Fruit fly (Drosophila melanogaster) whole organism, embryonic: ENCODE data around the gene Zasp66.

Experiments
- Atf3 ChIP-seq: fragments of 200-800 bp; sonication (Bioruptor generic); optimal IDR thresholded peaks from 3 replicates; lab custom pipeline; 2016; ENCODE audit warnings: missing biosample characterization, missing genetic modification characterization
- Bgb ChIP-seq: fragments of 200-800 bp; sonication (Bioruptor generic); IDR thresholded peaks from 2 replicates; pipeline ENCODE4 v1.3.6; 2022; ENCODE audit warnings: missing biosample characterization, missing genetic modification characterization; ENCODE audit not compliant: partially characterized antibody
- BtbVII ChIP-seq: fragments of 200-800 bp; sonication (Bioruptor generic); optimal IDR thresholded peaks from 3 replicates; lab custom pipeline; 2017; ENCODE audit warnings: missing biosample characterization, mild to moderate bottlenecking, missing genetic modification characterization
- CG10267 ChIP-seq: fragments of 200-800 bp; sonication (Bioruptor generic); optimal IDR thresholded peaks from 2 replicates; lab custom pipeline; 2018; ENCODE audit warnings: missing biosample characterization, mild to moderate bottlenecking, missing genetic modification characterization, moderate library complexity
- CG10543 ChIP-seq: fragments of 200-800 bp; sonication (Bioruptor generic); optimal IDR thresholded peaks from 3 replicates; lab custom pipeline; 2017; ENCODE audit warnings: missing biosample characterization, mild to moderate bottlenecking, missing genetic modification characterization, moderate library complexity
- CG14860 ChIP-seq: fragments of 200-800 bp; sonication (Bioruptor generic); IDR thresholded peaks from 3 replicates; pipeline ENCODE4 v1.3.6; 2022; ENCODE audit warnings: missing biosample characterization, missing genetic modification characterization; ENCODE audit not compliant: partially characterized antibody
- CG16813 ChIP-seq: fragments of 200-800 bp; sonication (Bioruptor generic); IDR thresholded peaks from 3 replicates; pipeline ENCODE4 v1.3.6; 2022; ENCODE audit warnings: missing biosample characterization, missing genetic modification characterization; ENCODE audit not compliant: partially characterized antibody
- CG2199 ChIP-seq: fragments of 200-800 bp; sonication (Bioruptor generic); IDR thresholded peaks from 3 replicates; pipeline ENCODE4 v1.3.6; 2022; ENCODE audit warnings: missing biosample characterization, missing genetic modification characterization
- CG32532 ChIP-seq: fragments of 200-800 bp; sonication (Bioruptor generic); IDR thresholded peaks from 2 replicates; pipeline ENCODE4 v1.3.6; 2022; ENCODE audit warnings: missing biosample characterization, missing genetic modification characterization
- CG3838 ChIP-seq: fragments of 200-800 bp; sonication (Bioruptor generic); optimal IDR thresholded peaks from 3 replicates; lab custom pipeline; 2016; ENCODE audit warnings: missing biosample characterization, missing genetic modification characterization
- CG6791 ChIP-seq: fragments of 200-800 bp; sonication (Bioruptor generic); IDR thresholded peaks from 3 replicates; pipeline ENCODE4 v1.3.6; 2022; ENCODE audit warnings: missing biosample characterization, missing genetic modification characterization; ENCODE audit not compliant: partially characterized antibody
- CG7839 ChIP-seq: fragments of 200-800 bp; sonication (Bioruptor generic); optimal IDR thresholded peaks from 3 replicates; lab custom pipeline; 2018; ENCODE audit warnings: missing biosample characterization, mild to moderate bottlenecking, missing genetic modification characterization, moderate library complexity
- CG8281 ChIP-seq: fragments of 200-800 bp; sonication (Bioruptor generic); optimal IDR thresholded peaks from 2 replicates; lab custom pipeline; 2018; ENCODE audit warnings: missing biosample characterization, mild to moderate bottlenecking, missing genetic modification characterization, moderate library complexity
- CG8290 ChIP-seq, 3 experiments: fragments of 200-800 bp; sonication (Bioruptor generic); optimal IDR thresholded peaks; 2 replicates each; lab custom pipeline; 2016 to 2019; ENCODE audit warnings: missing biosample characterization in 3 of 3, missing genetic modification characterization in 3 of 3, mild to moderate bottlenecking in 2 of 3, moderate library complexity in 1 of 3
- Deaf1 ChIP-seq: fragments of 200-800 bp; optimal IDR thresholded peaks from 3 replicates; lab custom pipeline; 2019; ENCODE audit warnings: missing biosample characterization, mild to moderate bottlenecking, missing genetic modification characterization, moderate library complexity
- Drgx ChIP-seq: fragments of 200-800 bp; sonication (Bioruptor generic); IDR thresholded peaks from 2 replicates; pipeline ENCODE4 v1.3.6; 2022; ENCODE audit warnings: missing biosample characterization, missing genetic modification characterization
- GATAe ChIP-seq: fragments of 200-800 bp; sonication (Bioruptor generic); conservative IDR thresholded peaks from 2 replicates; pipeline ENCODE4 v1.3.6; 2022; ENCODE audit warnings: missing biosample characterization, missing genetic modification characterization
- HmgD ChIP-seq: fragments of 200-800 bp; sonication (Bioruptor generic); optimal IDR thresholded peaks from 3 replicates; lab custom pipeline; 2016; ENCODE audit warnings: missing biosample characterization, missing genetic modification characterization
- HmgZ ChIP-seq: fragments of 200-800 bp; sonication (Bioruptor generic); optimal IDR thresholded peaks from 2 replicates; lab custom pipeline; 2018; ENCODE audit warnings: missing biosample characterization, mild to moderate bottlenecking, missing genetic modification characterization
- Lhr ChIP-seq: fragments of 200-800 bp; sonication (Bioruptor generic); optimal IDR thresholded peaks from 3 replicates; lab custom pipeline; 2017; ENCODE audit warnings: mild to moderate bottlenecking, missing biosample characterization, missing genetic modification reagents, missing genetic modification characterization
- Max ChIP-seq: fragments of 200-800 bp; sonication (Bioruptor generic); optimal IDR thresholded peaks from 2 replicates; lab custom pipeline; 2016; ENCODE audit warnings: missing biosample characterization, mild to moderate bottlenecking, missing genetic modification characterization
- Myb ChIP-seq: fragments of 200-800 bp; sonication (Bioruptor generic); optimal IDR thresholded peaks from 2 replicates; lab custom pipeline; 2016; ENCODE audit warnings: missing biosample characterization, missing genetic modification characterization
- Pdp1 ChIP-seq, 2 experiments: fragments of 200-800 bp; sonication (Bioruptor generic); optimal IDR thresholded peaks; 3 replicates each; lab custom pipeline; 2016; ENCODE audit warnings: missing biosample characterization in 2 of 2, missing genetic modification characterization in 2 of 2, mild to moderate bottlenecking in 1 of 2, moderate library complexity in 1 of 2
- Scr ChIP-seq: fragments of 200-800 bp; sonication (Bioruptor generic); IDR thresholded peaks from 2 replicates; pipeline ENCODE4 v1.3.6; 2022; ENCODE audit warnings: missing biosample characterization, missing genetic modification characterization; ENCODE audit not compliant: partially characterized antibody
- Stat92E ChIP-seq, 3 experiments: fragments of >200 bp in 2 of 3; fragments of 200-800 bp in 1 of 3; sonication (Bioruptor generic) in 1 of 3; optimal IDR thresholded peaks; 2 replicates each; lab custom pipeline; 2017 to 2019; ENCODE audit warnings: missing biosample characterization in 3 of 3, missing genetic modification characterization in 3 of 3, mild to moderate bottlenecking in 1 of 3, moderate library complexity in 1 of 3
- Xbp1 ChIP-seq: fragments of 200-800 bp; sonication (Bioruptor generic); optimal IDR thresholded peaks from 3 replicates; lab custom pipeline; 2016; ENCODE audit warnings: missing biosample characterization, mild to moderate bottlenecking, missing genetic modification characterization
- amos ChIP-seq: fragments of 200-800 bp; sonication (Bioruptor generic); IDR thresholded peaks from 2 replicates; pipeline ENCODE4 v1.3.6; 2022; ENCODE audit warnings: missing biosample characterization, missing genetic modification characterization; ENCODE audit not compliant: partially characterized antibody
- dmrt11E ChIP-seq: fragments of 200-800 bp; sonication (Bioruptor generic); optimal IDR thresholded peaks from 3 replicates; lab custom pipeline; 2018; ENCODE audit warnings: missing biosample characterization, mild to moderate bottlenecking, missing genetic modification characterization, moderate library complexity
- ftz-f1 ChIP-seq: fragments of 200-800 bp; sonication (Bioruptor generic); optimal IDR thresholded peaks from 2 replicates; lab custom pipeline; 2016; ENCODE audit warnings: missing biosample characterization, missing genetic modification characterization
- gfzf ChIP-seq: fragments of 200-800 bp; sonication (Bioruptor generic); optimal IDR thresholded peaks from 2 replicates; lab custom pipeline; 2016; ENCODE audit warnings: missing biosample characterization, mild to moderate bottlenecking, missing genetic modification characterization, moderate library complexity
- kay ChIP-seq: fragments of 200-800 bp; sonication (Bioruptor generic); optimal IDR thresholded peaks from 2 replicates; lab custom pipeline; 2016; ENCODE audit warnings: missing biosample characterization, missing genetic modification characterization
- knrl ChIP-seq: fragments of 200-800 bp; sonication (Bioruptor generic); IDR thresholded peaks from 3 replicates; pipeline ENCODE4 v1.3.6; 2022; ENCODE audit warnings: missing biosample characterization, missing genetic modification characterization; ENCODE audit not compliant: partially characterized antibody
- lab ChIP-seq: fragments of 200-800 bp; sonication (Bioruptor generic); optimal IDR thresholded peaks from 3 replicates; lab custom pipeline; 2017; ENCODE audit warnings: missing biosample characterization, missing genetic modification characterization, mild to moderate bottlenecking, moderate library complexity, missing genetic modification reagents
- lbe ChIP-seq: fragments of 200-800 bp; sonication (Bioruptor generic); optimal IDR thresholded peaks from 2 replicates; lab custom pipeline; 2016; ENCODE audit warnings: missing biosample characterization, mild to moderate bottlenecking, missing genetic modification characterization
- lmd ChIP-seq: fragments of 200-800 bp; sonication (Bioruptor generic); IDR thresholded peaks from 2 replicates; pipeline ENCODE4 v1.3.6; 2022; ENCODE audit warnings: missing biosample characterization, missing genetic modification characterization
- pb ChIP-seq: fragments of 200-800 bp; sonication (Bioruptor generic); optimal IDR thresholded peaks from 3 replicates; lab custom pipeline; 2016; ENCODE audit warnings: missing biosample characterization, missing genetic modification characterization
- pita ChIP-seq: fragments of 200-800 bp; sonication (Bioruptor generic); optimal IDR thresholded peaks from 2 replicates; lab custom pipeline; 2017; ENCODE audit warnings: missing biosample characterization, mild to moderate bottlenecking, missing genetic modification characterization
- pzg ChIP-seq: fragments of 200-800 bp; sonication (Bioruptor generic); optimal IDR thresholded peaks from 3 replicates; lab custom pipeline; 2018; ENCODE audit warnings: missing biosample characterization, mild to moderate bottlenecking, missing genetic modification characterization, moderate library complexity
- salm ChIP-seq: fragments of 200-800 bp; sonication (Bioruptor generic); optimal IDR thresholded peaks from 2 replicates; lab custom pipeline; 2018; ENCODE audit warnings: missing biosample characterization, mild to moderate bottlenecking, missing genetic modification characterization
- sd ChIP-seq: fragments of 200-800 bp; sonication (Bioruptor generic); optimal IDR thresholded peaks from 3 replicates; lab custom pipeline; 2018; ENCODE audit warnings: missing biosample characterization, mild to moderate bottlenecking, missing genetic modification characterization, moderate library complexity
- so ChIP-seq: fragments of 200-800 bp; sonication (Bioruptor generic); IDR thresholded peaks from 3 replicates; pipeline ENCODE4 v1.3.6; 2022; ENCODE audit warnings: missing biosample characterization, missing genetic modification characterization
- trem ChIP-seq: fragments of 200-800 bp; optimal IDR thresholded peaks from 3 replicates; lab custom pipeline; 2019; ENCODE audit warnings: missing biosample characterization, mild to moderate bottlenecking, missing genetic modification characterization, moderate library complexity
- twi ChIP-seq: fragments of 200-800 bp; optimal IDR thresholded peaks from 2 replicates; lab custom pipeline; 2019; ENCODE audit warnings: missing biosample characterization, mild to moderate bottlenecking, missing genetic modification characterization, moderate library complexity
- vvl ChIP-seq: fragments of 200-800 bp; sonication (Bioruptor generic); IDR thresholded peaks from 2 replicates; pipeline ENCODE4 v1.3.6; 2022; ENCODE audit warnings: missing biosample characterization, missing genetic modification characterization
- zf30C ChIP-seq: fragments of 200-800 bp; sonication (Bioruptor generic); optimal IDR thresholded peaks from 3 replicates; lab custom pipeline; 2018; ENCODE audit warnings: missing biosample characterization, mild to moderate bottlenecking, missing genetic modification characterization

Zasp66 gene

dm6 chr3L:8627839-8628827, 4.0 kb downstream of the Zasp66 start:
- TF ChIP-seq CG2199 (GFP tag; lab: Robert Waterston, UW): peak; percentile 14; the same call in 1 of the 3 replicates
- peak; percentile 42 for TF ChIP-seq BtbVII
- TF ChIP-seq Atf3 (GFP tag; lab: Kevin White, UChicago): peak; percentile 1
- TF ChIP-seq HmgD (GFP tag; lab: Kevin White, UChicago): no peak
- TF ChIP-seq sd (tag; lab: Kevin White, UChicago): peak; percentile 92
- TF ChIP-seq pita (GFP tag; lab: Kevin White, UChicago): peak; percentile 68
- peak in 1 of 3 experiments; percentile 5 for TF ChIP-seq Stat92E (GFP tag; optimal IDR thresholded peaks at IDR 0.05; lab: Kevin White, UChicago)
- TF ChIP-seq gfzf: peak; percentile 17
- TF ChIP-seq pzg (GFP tag; lab: Kevin White, UChicago): peak; percentile 4
- no peak for TF ChIP-seq CG7839 (tag; lab: Kevin White, UChicago)
- TF ChIP-seq CG10543 (GFP tag; lab: Kevin White, UChicago): peak; percentile 54
- no peak for TF ChIP-seq salm (tag; lab: Kevin White, UChicago)
- TF ChIP-seq Drgx (GFP tag; lab: Robert Waterston, UW): no peak
- no peak for TF ChIP-seq Xbp1 (GFP tag; lab: Kevin White, UChicago)
- no peak for TF ChIP-seq GATAe (GFP tag; lab: Robert Waterston, UW)
- TF ChIP-seq Bgb: peak; percentile 68
- peak; percentile 71 for TF ChIP-seq ftz-f1 (GFP tag; lab: Kevin White, UChicago)
- peak; percentile 97 for TF ChIP-seq CG8290 (GFP tag; optimal IDR thresholded peaks at IDR 0.05; lab: Kevin White, UChicago)
- peak in 1 of 2 experiments; percentile 64 for TF ChIP-seq CG8290 (tag; optimal IDR thresholded peaks at IDR 0.05; lab: Kevin White, UChicago)
- TF ChIP-seq CG10267 (tag; lab: Kevin White, UChicago): peak; percentile 16
- TF ChIP-seq CG8281 (tag; lab: Kevin White, UChicago): peak; percentile 1
- TF ChIP-seq Myb (GFP tag; lab: Kevin White, UChicago): peak; percentile 46
- peak; percentile 37 for TF ChIP-seq Lhr (GFP tag; lab: Kevin White, UChicago)
- peak in 1 of 2 experiments; percentile 31 for TF ChIP-seq Pdp1 (GFP tag; optimal IDR thresholded peaks at IDR 0.05; lab: Kevin White, UChicago)
- TF ChIP-seq zf30C: peak; percentile 34
- peak; percentile 17 for TF ChIP-seq trem
- peak; percentile 28 for TF ChIP-seq Deaf1 (tag; lab: Kevin White, UChicago)
- TF ChIP-seq HmgZ: peak; percentile 18
- no peak for TF ChIP-seq CG3838
- TF ChIP-seq so (GFP tag; lab: Robert Waterston, UW): peak; percentile 68; the same call in 2 of the 3 replicates
- TF ChIP-seq CG32532: no peak
- TF ChIP-seq CG16813 (GFP tag; lab: Robert Waterston, UW): peak; percentile 49; the same call in 2 of the 3 replicates
- peak; percentile 27; the same call in 1 of the 2 replicates for TF ChIP-seq vvl (GFP tag; lab: Robert Waterston, UW)
- 0 out of 2 replicates have a peak, but pooled peaks have one; percentile 12 for TF ChIP-seq Scr (GFP tag; lab: Robert Waterston, UW)
- no peak for TF ChIP-seq lmd (GFP tag; lab: Robert Waterston, UW)
- TF ChIP-seq dmrt11E (tag; lab: Kevin White, UChicago): no peak
- no peak for TF ChIP-seq lab (GFP tag; lab: Kevin White, UChicago)
- no peak for TF ChIP-seq Max (GFP tag; lab: Kevin White, UChicago)
- TF ChIP-seq amos (GFP tag; lab: Robert Waterston, UW): peak; percentile 70
- TF ChIP-seq CG6791 (GFP tag; lab: Robert Waterston, UW): peak; percentile 50; the same call in 2 of the 3 replicates
- peak; percentile 51; the same call in 2 of the 3 replicates for TF ChIP-seq knrl (GFP tag; lab: Robert Waterston, UW)
- TF ChIP-seq twi (tag; lab: Kevin White, UChicago): no peak
- TF ChIP-seq kay (GFP tag; lab: Kevin White, UChicago): peak; percentile 41
- no peak for TF ChIP-seq pb
- TF ChIP-seq lbe (GFP tag; lab: Kevin White, UChicago): no peak
- 0 out of 3 replicates have a peak, but pooled peaks have one; percentile 35 for TF ChIP-seq CG14860 (GFP tag; lab: Robert Waterston, UW)
